Worm (Caenorhabditis elegans) whole organism, L2 larva: ENCODE data around the gene cutl-28.

ENCODE experiments used
- crh-2 ChIP-seq: sonication (generic microtip); optimal IDR thresholded peaks from 2 replicates; lab custom pipeline; 2017; ENCODE audit warnings: missing biosample characterization, missing genetic modification characterization
- nhr-237 ChIP-seq: fragments of 150-350 bp; optimal IDR thresholded peaks from 2 replicates; lab custom pipeline; 2014; ENCODE audit warnings: missing biosample characterization, missing genetic modification characterization
- unc-39 ChIP-seq: fragments of 150-350 bp; optimal IDR thresholded peaks from 2 replicates; lab custom pipeline; 2014; ENCODE audit warnings: missing biosample characterization, missing genetic modification characterization

Gene cutl-28

ce11 chrIV:736447-736846 lies 52.1 kb downstream of the cutl-28 start, which contains the start of gene kvs-5:
kvs-5 (plus strand) TSS chrIV:736747.
- TF ChIP-seq crh-2 (tag; lab: Kevin White, UChicago) (no peak), nhr-237 (tag; lab: Kevin White, UChicago) (no peak), unc-39 (tag; lab: Kevin White, UChicago) (no peak)
